Worm (Caenorhabditis elegans): Measurements from ENCODE around the gene C06A1.6.

C06A1.6 gene

DNA sequence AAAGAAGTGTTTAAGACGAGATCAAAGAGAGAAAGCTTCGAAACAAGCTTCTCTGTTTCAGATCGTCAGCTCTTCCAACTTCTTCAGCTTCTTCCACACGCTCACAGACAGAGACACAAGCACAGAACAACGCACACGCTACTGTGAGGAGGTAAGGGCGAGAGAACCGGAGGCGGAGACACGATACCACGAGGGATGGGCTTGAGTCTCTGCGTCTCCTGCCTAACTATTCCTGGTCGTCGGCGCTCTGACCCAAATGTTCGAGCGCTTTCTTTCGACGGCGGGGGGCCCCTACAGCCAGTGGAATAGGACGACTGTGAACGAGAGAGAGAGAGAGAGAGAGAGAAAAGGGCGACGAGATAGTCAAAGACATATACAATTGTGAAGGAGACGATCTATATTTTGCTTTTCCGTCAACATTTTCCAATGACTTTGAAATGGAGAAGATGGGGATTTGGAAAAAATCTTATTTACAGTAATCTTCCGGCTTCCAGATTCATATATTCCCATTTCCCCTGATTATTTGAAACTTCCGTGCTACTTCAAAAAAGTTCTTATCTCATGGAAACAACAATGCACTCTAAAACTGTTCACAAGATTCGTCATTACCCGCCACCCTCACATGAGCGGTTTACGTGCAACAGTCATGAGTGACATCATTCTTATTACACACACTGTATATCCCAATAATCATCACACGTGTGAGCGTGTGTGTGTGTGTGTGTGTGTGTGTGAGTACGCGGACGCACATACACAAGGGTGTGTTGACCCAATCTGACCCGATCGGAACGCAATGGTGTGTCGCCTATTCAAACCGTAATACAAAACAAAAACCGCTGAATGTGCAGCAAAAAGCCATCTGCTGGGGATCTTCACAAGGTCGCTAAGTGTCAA is 15.5 kb downstream of the C06A1.6 start (continued):
- TF ChIP-seq madf-10 (tag; optimal IDR thresholded peaks at IDR 0.05) (peak; percentile 67), F39B2.1 (GFP tag; IDR thresholded peaks at IDR 0.05) (0 out of 2 replicates have a peak, but pooled peaks have one; percentile 33), rpc-1 (optimal IDR thresholded peaks at IDR 0.05) (peak; percentile 2), rpc-1 (tag; optimal IDR thresholded peaks at IDR 0.05) (no peak), hmg-1.2 (GFP tag; IDR thresholded peaks at IDR 0.05) (peak; percentile 65), nhr-80 (tag; optimal IDR thresholded peaks at IDR 0.05) (peak; percentile 33), F57A8.1 (GFP tag; optimal IDR thresholded peaks at IDR 0.05) (no peak), athp-1 (tag; optimal IDR thresholded peaks at IDR 0.05) (peak; percentile 14), lin-40 (tag; optimal IDR thresholded peaks at IDR 0.05) (peak; percentile 72), Y67H2A.10 (GFP tag; conservative IDR thresholded peaks at IDR 0.05) (peak; percentile 58; the same call in 1 of the 2 replicates), akir-1 (GFP tag; optimal IDR thresholded peaks at IDR 0.05) (no peak), zim-3 (tag; optimal IDR thresholded peaks at IDR 0.05) (peak; percentile 53), B0019.2 (GFP tag; conservative IDR thresholded peaks at IDR 0.05) (no peak), nhr-90 (tag; optimal IDR thresholded peaks at IDR 0.05) (peak; percentile 9), K11D2.4 (GFP tag; IDR thresholded peaks at IDR 0.05) (peak; percentile 87), ceh-91 (GFP tag; IDR thresholded peaks at IDR 0.05) (no peak), F55B11.4 (tag; optimal IDR thresholded peaks at IDR 0.05; ENCODE audit: borderline replicate concordance, insufficient read depth) (no peak), ztf-26 (tag; optimal IDR thresholded peaks at IDR 0.05) (no peak), attf-3 (GFP tag; conservative IDR thresholded peaks at IDR 0.05) (0 out of 2 replicates have a peak, but pooled peaks have one; percentile 30), tlf-1 (GFP tag; optimal IDR thresholded peaks at IDR 0.05) (peak; percentile 45), rcor-1 (GFP tag; IDR thresholded peaks at IDR 0.05) (peak; percentile 65; the same call in 1 of the 2 replicates), atf-7 (tag; optimal IDR thresholded peaks at IDR 0.05) (peak; percentile 91), rec-8 (tag; optimal IDR thresholded peaks at IDR 0.05) (no peak), attf-6 (GFP tag; IDR thresholded peaks at IDR 0.05) (peak; percentile 56; the same call in 1 of the 2 replicates), nfyb-1 (GFP tag; IDR thresholded peaks at IDR 0.05) (peak; percentile 55; the same call in 1 of the 2 replicates), Y56A3A.18 (GFP tag; IDR thresholded peaks at IDR 0.05) (peak; percentile 16; the same call in 1 of the 2 replicates), madf-3 (GFP tag; IDR thresholded peaks at IDR 0.05) (no peak), lin-35 (GFP tag; optimal IDR thresholded peaks at IDR 0.05) (peak in 1 of 3 experiments; percentile 68), ztf-25 (GFP tag; IDR thresholded peaks at IDR 0.05) (0 out of 2 replicates have a peak, but pooled peaks have one; percentile 6), ekl-4 (GFP tag; IDR thresholded peaks at IDR 0.05) (peak; percentile 57), lir-1 (GFP tag; conservative IDR thresholded peaks at IDR 0.05) (peak; percentile 60), ztf-18 (tag; optimal IDR thresholded peaks at IDR 0.05) (no peak), lin-54 (GFP tag; optimal IDR thresholded peaks at IDR 0.05) (peak; percentile 65), Y53G8AR.9 (GFP tag; conservative IDR thresholded peaks at IDR 0.05) (peak; percentile 71; the same call in 1 of the 2 replicates), ZK185.1 (tag; optimal IDR thresholded peaks at IDR 0.05; ENCODE audit: poor library complexity, severe bottlenecking) (peak; percentile 77), ztf-6 (GFP tag; IDR thresholded peaks at IDR 0.05) (peak; percentile 69; the same call in 1 of the 2 replicates), tbp1 (GFP tag; optimal IDR thresholded peaks at IDR 0.05) (peak; percentile 30), ceh-27 (GFP tag; optimal IDR thresholded peaks at IDR 0.05) (peak; percentile 83), lin-26 (GFP tag; IDR thresholded peaks at IDR 0.05) (peak; percentile 74), F57C9.4 (tag; optimal IDR thresholded peaks at IDR 0.05) (no peak), dpl-1 (GFP tag; optimal IDR thresholded peaks at IDR 0.05) (no peak), C17E4.6 (GFP tag; IDR thresholded peaks at IDR 0.05) (no peak), chd-7 (tag; optimal IDR thresholded peaks at IDR 0.05) (peak; percentile 67), dox-1 (GFP tag; IDR thresholded peaks at IDR 0.05) (peak; percentile 67), Y79H2A.3 (GFP tag; conservative IDR thresholded peaks at IDR 0.05) (no peak), unc-130 (GFP tag; optimal IDR thresholded peaks at IDR 0.05) (no peak)

Data from whole organism, young adult.